Fruit fly (Drosophila melanogaster) whole organism, embryonic: ENCODE results near the gene fend.

Experiments
- Atf3 ChIP-seq: fragments of 200-800 bp; sonication (Bioruptor generic); optimal IDR thresholded peaks from 3 replicates; lab custom pipeline; 2016; ENCODE audit warnings: missing biosample characterization, missing genetic modification characterization
- CG12219 ChIP-seq: fragments of 200-800 bp; sonication (Bioruptor generic); optimal IDR thresholded peaks from 3 replicates; lab custom pipeline; 2018; ENCODE audit warnings: missing biosample characterization, mild to moderate bottlenecking, missing genetic modification characterization
- CG13894 ChIP-seq: fragments of 200-800 bp; sonication (Bioruptor generic); optimal IDR thresholded peaks from 3 replicates; lab custom pipeline; 2018; ENCODE audit warnings: missing biosample characterization, mild to moderate bottlenecking, missing genetic modification characterization, moderate library complexity
- CG14441 ChIP-seq: fragments of 200-800 bp; sonication (Bioruptor generic); IDR thresholded peaks from 2 replicates; pipeline ENCODE4 v1.3.6; 2022; ENCODE audit warnings: missing biosample characterization, missing genetic modification characterization
- CG14965 ChIP-seq: fragments of 200-800 bp; sonication (Bioruptor generic); optimal IDR thresholded peaks from 2 replicates; lab custom pipeline; 2016; ENCODE audit warnings: missing biosample characterization, missing genetic modification characterization, borderline replicate concordance
- CG15696 ChIP-seq: fragments of 200-800 bp; sonication (Bioruptor generic); optimal IDR thresholded peaks from 2 replicates; lab custom pipeline; 2019; ENCODE audit warnings: missing biosample characterization, mild to moderate bottlenecking, missing genetic modification characterization, moderate library complexity
- CG18011 ChIP-seq: fragments of 200-800 bp; sonication (Bioruptor generic); optimal IDR thresholded peaks from 2 replicates; lab custom pipeline; 2017; ENCODE audit warnings: missing biosample characterization, missing genetic modification characterization, mild to moderate bottlenecking, moderate library complexity, missing genotype
- CG18599 ChIP-seq: fragments of 200-800 bp; sonication (Bioruptor generic); optimal IDR thresholded peaks from 3 replicates; lab custom pipeline; 2017; ENCODE audit warnings: missing biosample characterization, missing genetic modification characterization, mild to moderate bottlenecking, moderate library complexity, missing genetic modification reagents
- CG2129 ChIP-seq: fragments of 200-800 bp; sonication (Bioruptor generic); IDR thresholded peaks from 2 replicates; pipeline ENCODE4 v1.3.6; 2022; ENCODE audit warnings: missing biosample characterization, missing genetic modification characterization; ENCODE audit not compliant: partially characterized antibody
- CG31365 ChIP-seq: fragments of 200-800 bp; sonication (Bioruptor generic); optimal IDR thresholded peaks from 2 replicates; lab custom pipeline; 2018; ENCODE audit warnings: missing biosample characterization, mild to moderate bottlenecking, missing genetic modification characterization
- CG32772 ChIP-seq: fragments of 200-800 bp; sonication (Bioruptor generic); IDR thresholded peaks from 2 replicates; pipeline ENCODE4 v1.3.6; 2022; ENCODE audit warnings: missing biosample characterization, missing genetic modification characterization
- CG43689 ChIP-seq: fragments of 200-800 bp; sonication (Bioruptor generic); IDR thresholded peaks from 2 replicates; pipeline ENCODE4 v1.3.6; 2022; ENCODE audit warnings: missing biosample characterization, missing genetic modification characterization
- CG4617 ChIP-seq: fragments of 200-800 bp; sonication (Bioruptor generic); optimal IDR thresholded peaks from 3 replicates; lab custom pipeline; 2016; ENCODE audit warnings: missing biosample characterization, missing genetic modification characterization, borderline replicate concordance
- CG8281 ChIP-seq: fragments of 200-800 bp; sonication (Bioruptor generic); optimal IDR thresholded peaks from 2 replicates; lab custom pipeline; 2018; ENCODE audit warnings: missing biosample characterization, mild to moderate bottlenecking, missing genetic modification characterization, moderate library complexity
- CG8765 ChIP-seq: fragments of 200-800 bp; sonication (Bioruptor generic); IDR thresholded peaks from 2 replicates; pipeline ENCODE4 v1.3.6; 2022; ENCODE audit warnings: missing biosample characterization, missing genetic modification characterization
- CG8944 ChIP-seq: fragments of 200-800 bp; sonication (Bioruptor generic); optimal IDR thresholded peaks from 3 replicates; lab custom pipeline; 2016; ENCODE audit warnings: missing biosample characterization, missing genetic modification characterization
- CG9817 ChIP-seq: fragments of 200-800 bp; sonication (Bioruptor generic); optimal IDR thresholded peaks from 2 replicates; lab custom pipeline; 2018; ENCODE audit warnings: missing biosample characterization, mild to moderate bottlenecking, missing genetic modification characterization, moderate library complexity
- CTCF ChIP-seq: fragments of 200-800 bp; sonication (Bioruptor generic); optimal IDR thresholded peaks from 2 replicates; lab custom pipeline; 2017; ENCODE audit warnings: missing biosample characterization, mild to moderate bottlenecking, missing genetic modification characterization, moderate library complexity
- Camta ChIP-seq: fragments of 200-800 bp; sonication (Bioruptor generic); optimal IDR thresholded peaks from 2 replicates; lab custom pipeline; 2016; ENCODE audit warnings: missing biosample characterization, missing genetic modification characterization
- Deaf1 ChIP-seq: fragments of 200-800 bp; optimal IDR thresholded peaks from 3 replicates; lab custom pipeline; 2019; ENCODE audit warnings: missing biosample characterization, mild to moderate bottlenecking, missing genetic modification characterization, moderate library complexity
- Dfd ChIP-seq, 2 experiments: fragments of >200 bp; optimal IDR thresholded peaks; 2 replicates each; lab custom pipeline; 2017; ENCODE audit warnings: missing biosample characterization in 2 of 2, missing genetic modification characterization in 2 of 2
- Dp ChIP-seq: fragments of 200-800 bp; sonication (Bioruptor generic); optimal IDR thresholded peaks from 2 replicates; lab custom pipeline; 2018; ENCODE audit warnings: missing biosample characterization, mild to moderate bottlenecking, missing genetic modification characterization, moderate library complexity
- Eip74EF ChIP-seq, 2 experiments: fragments of 200-800 bp in 1 of 2; fragments of >200 bp in 1 of 2; sonication (Bioruptor generic) in 1 of 2; optimal IDR thresholded peaks; 2 replicates each; lab custom pipeline; 2017 to 2019; ENCODE audit warnings: missing biosample characterization in 2 of 2, missing genetic modification characterization in 2 of 2, mild to moderate bottlenecking in 1 of 2, moderate library complexity in 1 of 2
- Ets65A ChIP-seq: fragments of 200-800 bp; sonication (Bioruptor generic); peaks from one replicate; lab custom pipeline; 2016; ENCODE audit warnings: missing biosample characterization, missing genetic modification characterization
- Fer3 ChIP-seq: fragments of 200-800 bp; sonication (Bioruptor generic); optimal IDR thresholded peaks from 2 replicates; lab custom pipeline; 2018; ENCODE audit warnings: missing biosample characterization, mild to moderate bottlenecking, missing genetic modification characterization, moderate library complexity
- Lim3 ChIP-seq: fragments of 200-800 bp; sonication (Bioruptor generic); IDR thresholded peaks from 2 replicates; pipeline ENCODE4 v1.3.6; 2022; ENCODE audit warnings: missing biosample characterization, missing genetic modification characterization
- Mrtf ChIP-seq: fragments of 200-800 bp; sonication (Bioruptor generic); IDR thresholded peaks from 3 replicates; pipeline ENCODE4 v1.3.6; 2022; ENCODE audit warnings: missing biosample characterization, missing genetic modification characterization
- Oaz ChIP-seq: fragments of 200-800 bp; sonication (Bioruptor generic); IDR thresholded peaks from 2 replicates; pipeline ENCODE4 v1.3.6; 2022; ENCODE audit warnings: missing biosample characterization, missing genetic modification characterization
- Ravus ChIP-seq: fragments of 200-800 bp; sonication (Bioruptor generic); IDR thresholded peaks from 2 replicates; pipeline ENCODE4 v1.3.6; 2022; ENCODE audit warnings: missing biosample characterization, missing genetic modification characterization
- Six4 ChIP-seq: fragments of 200-800 bp; sonication (Bioruptor generic); optimal IDR thresholded peaks from 2 replicates; lab custom pipeline; 2016; ENCODE audit warnings: missing biosample characterization, missing genetic modification characterization
- Sox102F ChIP-seq: fragments of 200-800 bp; sonication (Bioruptor generic); optimal IDR thresholded peaks from 2 replicates; lab custom pipeline; 2018; ENCODE audit warnings: missing biosample characterization, mild to moderate bottlenecking, missing genetic modification characterization, moderate library complexity
- Ssrp ChIP-seq: fragments of 200-800 bp; sonication (Bioruptor generic); optimal IDR thresholded peaks from 2 replicates; lab custom pipeline; 2018; ENCODE audit warnings: missing biosample characterization, mild to moderate bottlenecking, missing genetic modification characterization, moderate library complexity
- ato ChIP-seq: fragments of 200-800 bp; sonication (Bioruptor generic); IDR thresholded peaks from 2 replicates; pipeline ENCODE4 v1.3.6; 2022; ENCODE audit warnings: missing biosample characterization, missing genetic modification characterization; ENCODE audit not compliant: partially characterized antibody
- dpn ChIP-seq, 2 experiments: fragments of 200-800 bp; sonication (Bioruptor generic); optimal IDR thresholded peaks; 3 replicates each; lab custom pipeline; 2016; ENCODE audit warnings: missing biosample characterization in 2 of 2, missing genetic modification characterization in 2 of 2
- ewg ChIP-seq: fragments of 200-800 bp; sonication (Bioruptor generic); optimal IDR thresholded peaks from 3 replicates; lab custom pipeline; 2017; ENCODE audit warnings: mild to moderate bottlenecking, missing biosample characterization, missing genetic modification reagents, missing genetic modification characterization
- grn ChIP-seq: fragments of 200-800 bp; sonication (Bioruptor generic); optimal IDR thresholded peaks from 3 replicates; lab custom pipeline; 2017; ENCODE audit warnings: missing biosample characterization, missing genetic modification characterization
- hb ChIP-seq: fragments of 200-800 bp; sonication (Bioruptor generic); IDR thresholded peaks from 3 replicates; pipeline ENCODE4 v1.3.6; 2022; ENCODE audit warnings: missing biosample characterization, missing genetic modification characterization; ENCODE audit not compliant: partially characterized antibody
- hbn ChIP-seq: fragments of 200-800 bp; sonication (Bioruptor generic); IDR thresholded peaks from 2 replicates; pipeline ENCODE4 v1.3.6; 2022; ENCODE audit warnings: missing biosample characterization, missing genetic modification characterization; ENCODE audit not compliant: partially characterized antibody
- hth ChIP-seq: fragments of >200 bp; optimal IDR thresholded peaks from 2 replicates; lab custom pipeline; 2017; ENCODE audit warnings: inconsistent platforms
- jigr1 ChIP-seq: fragments of 200-800 bp; sonication (Bioruptor generic); IDR thresholded peaks from 3 replicates; pipeline ENCODE4 v1.3.6; 2022; ENCODE audit warnings: missing biosample characterization, missing genetic modification characterization
- lbe ChIP-seq: fragments of 200-800 bp; sonication (Bioruptor generic); optimal IDR thresholded peaks from 2 replicates; lab custom pipeline; 2016; ENCODE audit warnings: missing biosample characterization, mild to moderate bottlenecking, missing genetic modification characterization
- lmd ChIP-seq: fragments of 200-800 bp; sonication (Bioruptor generic); IDR thresholded peaks from 2 replicates; pipeline ENCODE4 v1.3.6; 2022; ENCODE audit warnings: missing biosample characterization, missing genetic modification characterization
- mld ChIP-seq: fragments of 200-800 bp; sonication (Bioruptor generic); IDR thresholded peaks from 3 replicates; pipeline ENCODE4 v1.3.6; 2022; ENCODE audit warnings: missing biosample characterization, missing genetic modification characterization; ENCODE audit not compliant: partially characterized antibody
- nau ChIP-seq: fragments of 200-800 bp; sonication (Bioruptor generic); optimal IDR thresholded peaks from 3 replicates; lab custom pipeline; 2017; ENCODE audit warnings: missing biosample characterization, mild to moderate bottlenecking, missing genetic modification characterization, missing genetic modification reagents
- prd ChIP-seq, 3 experiments: fragments of >200 bp in 2 of 3; fragments of 200-800 bp in 1 of 3; sonication (Bioruptor generic) in 1 of 3; optimal IDR thresholded peaks in 2 of 3; IDR thresholded peaks in 1 of 3; 2 replicates in 2 of 3; 3 replicates in 1 of 3; pipeline versions ENCODE4 v1.3.6 to Lab custom; 2017 to 2022; ENCODE audit warnings: missing biosample characterization in 1 of 3, missing genetic modification characterization in 1 of 3
- pzg ChIP-seq: fragments of 200-800 bp; sonication (Bioruptor generic); optimal IDR thresholded peaks from 3 replicates; lab custom pipeline; 2018; ENCODE audit warnings: missing biosample characterization, mild to moderate bottlenecking, missing genetic modification characterization, moderate library complexity
- ranshi ChIP-seq: fragments of 200-800 bp; sonication (Bioruptor generic); IDR thresholded peaks from 2 replicates; pipeline ENCODE4 v1.3.6; 2022; ENCODE audit warnings: missing biosample characterization, missing genetic modification characterization
- sens-2 ChIP-seq: fragments of 200-800 bp; sonication (Bioruptor generic); IDR thresholded peaks from 2 replicates; pipeline ENCODE4 v1.3.6; 2022; ENCODE audit warnings: missing biosample characterization, missing genetic modification characterization
- shn ChIP-seq: fragments of 200-800 bp; sonication (Bioruptor generic); optimal IDR thresholded peaks from 3 replicates; lab custom pipeline; 2016; ENCODE audit warnings: missing biosample characterization, missing genetic modification characterization
- tap ChIP-seq: fragments of 200-800 bp; optimal IDR thresholded peaks from 3 replicates; lab custom pipeline; 2019; ENCODE audit warnings: missing biosample characterization, mild to moderate bottlenecking, missing genetic modification characterization, moderate library complexity

The fend gene

dm6 chrX:9156388-9156823 is 21.5 kb upstream of the fend start, which contains the start of gene His3.3B (continued):
- peak in 1 of 2 experiments; percentile 37 for TF ChIP-seq Eip74EF (GFP tag; optimal IDR thresholded peaks at IDR 0.05; lab: Kevin White, UChicago)
- no peak for TF ChIP-seq Atf3 (GFP tag; lab: Kevin White, UChicago)
- no peak for TF ChIP-seq CG31365 (tag; lab: Kevin White, UChicago)
- no peak for TF ChIP-seq CG8281 (tag; lab: Kevin White, UChicago)
- TF ChIP-seq hbn = 0 out of 2 replicates have a peak, but pooled peaks have one; percentile 24
- TF ChIP-seq CG9817 (tag; lab: Kevin White, UChicago) = no peak
- no peak for TF ChIP-seq CG14441 (GFP tag; lab: Robert Waterston, UW)
- peak; percentile 39 for TF ChIP-seq Deaf1 (tag; lab: Kevin White, UChicago)
- TF ChIP-seq Ravus (GFP tag; lab: Robert Waterston, UW) = no peak
- no peak for TF ChIP-seq CG32772 (GFP tag; lab: Robert Waterston, UW)
- TF ChIP-seq jigr1 (GFP tag; lab: Robert Waterston, UW) = no peak; the same call in 2 of the 3 replicates
- TF ChIP-seq lbe (GFP tag; lab: Kevin White, UChicago) = no peak
- no peak for TF ChIP-seq shn (GFP tag; lab: Kevin White, UChicago)
- no peak for TF ChIP-seq Lim3 (GFP tag; lab: Robert Waterston, UW)
- TF ChIP-seq CG2129 (GFP tag; lab: Robert Waterston, UW) = no peak
- TF ChIP-seq prd (optimal IDR thresholded peaks at IDR 0.05; lab: Kevin White, UChicago) = no peak
- TF ChIP-seq prd (GFP tag; IDR thresholded peaks at IDR 0.05; lab: Robert Waterston, UW) = no peak
- no peak for TF ChIP-seq ranshi (GFP tag; lab: Robert Waterston, UW)
- TF ChIP-seq dpn (GFP tag; optimal IDR thresholded peaks at IDR 0.05; lab: Kevin White, UChicago) = no peak
- TF ChIP-seq ewg = no peak
- TF ChIP-seq tap (tag; lab: Kevin White, UChicago) = peak; percentile 2
- TF ChIP-seq CG12219 = no peak
- TF ChIP-seq Sox102F (GFP tag; lab: Kevin White, UChicago) = no peak
- TF ChIP-seq CG14965 = no peak
- TF ChIP-seq lmd = no peak
- no peak for TF ChIP-seq Ssrp
- TF ChIP-seq Oaz (GFP tag; lab: Robert Waterston, UW) = no peak
- 0 out of 2 replicates have a peak, but pooled peaks have one; percentile 25 for TF ChIP-seq ato (GFP tag; lab: Robert Waterston, UW)
- no peak for TF ChIP-seq CG15696 (tag; lab: Kevin White, UChicago)
- TF ChIP-seq grn (GFP tag; lab: Kevin White, UChicago) = no peak
- TF ChIP-seq hb = no peak
- TF ChIP-seq sens-2 (GFP tag; lab: Robert Waterston, UW) = no peak
- TF ChIP-seq CG8765 (GFP tag; lab: Robert Waterston, UW) = no peak
- TF ChIP-seq mld (GFP tag; lab: Robert Waterston, UW) = peak; percentile 28; the same call in 1 of the 3 replicates
- TF ChIP-seq CTCF (GFP tag; lab: Kevin White, UChicago) = peak; percentile 54
- peak; percentile 38 for TF ChIP-seq CG18599
- no peak for TF ChIP-seq hth
- TF ChIP-seq CG4617 (GFP tag; lab: Kevin White, UChicago) = no peak
- no peak for TF ChIP-seq Camta
- TF ChIP-seq nau (GFP tag; lab: Kevin White, UChicago) = peak; percentile 1
- no peak for TF ChIP-seq Dfd (GFP tag; optimal IDR thresholded peaks at IDR 0.05; lab: Kevin White, UChicago)
- TF ChIP-seq pzg (GFP tag; lab: Kevin White, UChicago) = peak; percentile 74
- no peak for TF ChIP-seq CG18011 (GFP tag; lab: Kevin White, UChicago)
- peak; percentile 38 for TF ChIP-seq CG13894 (tag; lab: Kevin White, UChicago)
- no peak for TF ChIP-seq CG8944 (GFP tag; lab: Kevin White, UChicago)
- TF ChIP-seq Six4 = no peak
- TF ChIP-seq Fer3 (tag; lab: Kevin White, UChicago) = no peak
- no peak for TF ChIP-seq Mrtf (GFP tag; lab: Robert Waterston, UW)
- TF ChIP-seq CG43689 (GFP tag; lab: Robert Waterston, UW) = no peak
- peak; percentile 81 for TF ChIP-seq Dp (GFP tag; lab: Kevin White, UChicago)
- TF ChIP-seq Ets65A = no peak
